Fruit fly (Drosophila melanogaster) whole organism, embryonic: Measurements from ENCODE around the gene CG8993.

Experiments
- Ada2b ChIP-seq: fragments of 200-800 bp; sonication (Bioruptor generic); IDR thresholded peaks from 2 replicates; pipeline ENCODE4 v1.3.6; 2022; ENCODE audit warnings: missing biosample characterization, missing genetic modification characterization
- Awh ChIP-seq: fragments of 200-800 bp; sonication (Bioruptor generic); IDR thresholded peaks from 2 replicates; pipeline ENCODE4, ENCODE4 v1.3.6; 2022; ENCODE audit warnings: missing biosample characterization, missing genetic modification characterization
- Bdp1 ChIP-seq: fragments of 200-800 bp; sonication (Bioruptor generic); optimal IDR thresholded peaks from 3 replicates; lab custom pipeline; 2016; ENCODE audit warnings: missing biosample characterization, missing genetic modification characterization
- CG11695 ChIP-seq: fragments of 200-800 bp; sonication (Bioruptor generic); IDR thresholded peaks from 3 replicates; pipeline ENCODE4 v1.3.6; 2022; ENCODE audit warnings: missing biosample characterization, missing genetic modification characterization
- CG12219 ChIP-seq: fragments of 200-800 bp; sonication (Bioruptor generic); optimal IDR thresholded peaks from 3 replicates; lab custom pipeline; 2018; ENCODE audit warnings: missing biosample characterization, mild to moderate bottlenecking, missing genetic modification characterization
- CG12659 ChIP-seq: fragments of 200-800 bp; sonication (Bioruptor generic); optimal IDR thresholded peaks from 3 replicates; lab custom pipeline; 2017; ENCODE audit warnings: mild to moderate bottlenecking, missing biosample characterization, missing genetic modification reagents, missing genetic modification characterization
- CG14667 ChIP-seq: fragments of 200-800 bp; sonication (Bioruptor generic); IDR thresholded peaks from 2 replicates; pipeline ENCODE4 v1.3.6; 2022; ENCODE audit warnings: missing biosample characterization, missing genetic modification characterization
- CG16779 ChIP-seq: fragments of 200-800 bp; sonication (Bioruptor generic); IDR thresholded peaks from 2 replicates; pipeline ENCODE4 v1.3.6; 2022; ENCODE audit warnings: missing biosample characterization, missing genetic modification characterization
- CG17328 ChIP-seq: fragments of 200-800 bp; sonication (Bioruptor generic); IDR thresholded peaks from 2 replicates; pipeline ENCODE4 v1.3.6; 2022; ENCODE audit warnings: missing biosample characterization, missing genetic modification characterization
- CG30403 ChIP-seq: fragments of 200-800 bp; sonication (Bioruptor generic); optimal IDR thresholded peaks from 3 replicates; lab custom pipeline; 2016; ENCODE audit warnings: missing biosample characterization, missing genetic modification characterization
- CG3726 ChIP-seq: fragments of 200-800 bp; sonication (Bioruptor generic); IDR thresholded peaks from 3 replicates; pipeline ENCODE4, ENCODE4 v1.3.6; 2022; ENCODE audit warnings: missing biosample characterization, missing genetic modification characterization
- CG4404 ChIP-seq: fragments of 200-800 bp; sonication (Bioruptor generic); IDR thresholded peaks from 2 replicates; pipeline ENCODE4 v1.3.6; 2022; ENCODE audit warnings: missing biosample characterization, missing genetic modification characterization
- CG4730 ChIP-seq: fragments of 200-800 bp; sonication (Bioruptor generic); IDR thresholded peaks from 2 replicates; pipeline ENCODE4 v1.3.6; 2022; ENCODE audit warnings: missing biosample characterization, missing genetic modification characterization
- CG9727 ChIP-seq: fragments of 200-800 bp; sonication (Bioruptor generic); optimal IDR thresholded peaks from 3 replicates; lab custom pipeline; 2017; ENCODE audit warnings: missing biosample characterization, mild to moderate bottlenecking, missing genetic modification characterization
- Dfd ChIP-seq, 2 experiments: fragments of >200 bp; optimal IDR thresholded peaks; 2 replicates each; lab custom pipeline; 2017; ENCODE audit warnings: missing biosample characterization in 2 of 2, missing genetic modification characterization in 2 of 2
- Doc3 ChIP-seq: fragments of 200-800 bp; sonication (Bioruptor generic); IDR thresholded peaks from 3 replicates; pipeline ENCODE4 v1.3.6; 2022; ENCODE audit warnings: missing biosample characterization, missing genetic modification characterization; ENCODE audit not compliant: partially characterized antibody
- Eip74EF ChIP-seq, 2 experiments: fragments of 200-800 bp in 1 of 2; fragments of >200 bp in 1 of 2; sonication (Bioruptor generic) in 1 of 2; optimal IDR thresholded peaks; 2 replicates each; lab custom pipeline; 2017 to 2019; ENCODE audit warnings: missing biosample characterization in 2 of 2, missing genetic modification characterization in 2 of 2, mild to moderate bottlenecking in 1 of 2, moderate library complexity in 1 of 2
- Ets97D ChIP-seq: fragments of 200-800 bp; sonication (Bioruptor generic); optimal IDR thresholded peaks from 3 replicates; lab custom pipeline; 2016; ENCODE audit warnings: missing biosample characterization, missing genetic modification characterization
- Fer1 ChIP-seq: fragments of 200-800 bp; sonication (Bioruptor generic); optimal IDR thresholded peaks from 2 replicates; lab custom pipeline; 2017; ENCODE audit warnings: missing biosample characterization, mild to moderate bottlenecking, missing genetic modification characterization
- NfI ChIP-seq: fragments of 200-800 bp; sonication (Bioruptor generic); optimal IDR thresholded peaks from 3 replicates; lab custom pipeline; 2018; ENCODE audit warnings: missing biosample characterization, mild to moderate bottlenecking, missing genetic modification characterization, moderate library complexity
- Oaz ChIP-seq: fragments of 200-800 bp; sonication (Bioruptor generic); IDR thresholded peaks from 2 replicates; pipeline ENCODE4 v1.3.6; 2022; ENCODE audit warnings: missing biosample characterization, missing genetic modification characterization
- Ptx1 ChIP-seq: fragments of 200-800 bp; sonication (Bioruptor generic); IDR thresholded peaks from 2 replicates; pipeline ENCODE4 v1.3.6; 2022; ENCODE audit warnings: missing biosample characterization, missing genetic modification characterization
- Rfx ChIP-seq: fragments of 200-800 bp; sonication (Bioruptor generic); IDR thresholded peaks from 2 replicates; pipeline ENCODE4 v1.3.6; 2022; ENCODE audit warnings: missing biosample characterization, missing genetic modification characterization
- Taf1 ChIP-seq: fragments of 200-800 bp; sonication (Bioruptor generic); IDR thresholded peaks from 2 replicates; pipeline ENCODE4 v1.3.6; 2022; ENCODE audit warnings: missing biosample characterization, missing genetic modification characterization
- Xbp1 ChIP-seq: fragments of 200-800 bp; sonication (Bioruptor generic); optimal IDR thresholded peaks from 3 replicates; lab custom pipeline; 2016; ENCODE audit warnings: missing biosample characterization, mild to moderate bottlenecking, missing genetic modification characterization
- YL-1 ChIP-seq: fragments of 200-800 bp; sonication (Bioruptor generic); optimal IDR thresholded peaks from 3 replicates; lab custom pipeline; 2017; ENCODE audit warnings: missing biosample characterization, mild to moderate bottlenecking, missing genetic modification characterization
- abd-A ChIP-seq: fragments of 200-800 bp; sonication (Bioruptor generic); optimal IDR thresholded peaks from 3 replicates; lab custom pipeline; 2019; ENCODE audit warnings: missing biosample characterization, mild to moderate bottlenecking, missing genetic modification characterization, moderate library complexity
- al ChIP-seq: fragments of 200-800 bp; sonication (Bioruptor generic); IDR thresholded peaks from 2 replicates; pipeline ENCODE4 v1.3.6; 2022; ENCODE audit warnings: missing biosample characterization, missing genetic modification characterization
- az2 ChIP-seq: fragments of 200-800 bp; sonication (Bioruptor generic); optimal IDR thresholded peaks from 3 replicates; lab custom pipeline; 2016; ENCODE audit warnings: missing biosample characterization, missing genetic modification characterization
- bowl ChIP-seq: fragments of 200-800 bp; sonication (Bioruptor generic); IDR thresholded peaks from 2 replicates; pipeline ENCODE4 v1.3.6; 2022; ENCODE audit warnings: missing biosample characterization, missing genetic modification characterization
- corto ChIP-seq: fragments of 200-800 bp; sonication (Bioruptor generic); optimal IDR thresholded peaks from 2 replicates; lab custom pipeline; 2016; ENCODE audit warnings: missing biosample characterization, mild to moderate bottlenecking, missing genetic modification characterization, moderate library complexity
- dan ChIP-seq: fragments of 200-800 bp; sonication (Bioruptor generic); IDR thresholded peaks from 2 replicates; pipeline ENCODE4 v1.3.6; 2022; ENCODE audit warnings: missing biosample characterization, missing genetic modification characterization
- dpn ChIP-seq, 2 experiments: fragments of 200-800 bp; sonication (Bioruptor generic); optimal IDR thresholded peaks; 3 replicates each; lab custom pipeline; 2016; ENCODE audit warnings: missing biosample characterization in 2 of 2, missing genetic modification characterization in 2 of 2
- gsb ChIP-seq: fragments of 200-800 bp; sonication (Bioruptor generic); IDR thresholded peaks from 2 replicates; pipeline ENCODE4 v1.3.6; 2022; ENCODE audit warnings: missing biosample characterization, missing genetic modification characterization
- kah ChIP-seq: fragments of 200-800 bp; sonication (Bioruptor generic); optimal IDR thresholded peaks from 2 replicates; lab custom pipeline; 2018; ENCODE audit warnings: missing biosample characterization, mild to moderate bottlenecking, missing genetic modification characterization
- klu ChIP-seq: fragments of 200-800 bp; sonication (Bioruptor generic); IDR thresholded peaks from 2 replicates; pipeline ENCODE4 v1.3.6; 2022; ENCODE audit warnings: missing biosample characterization, missing genetic modification characterization
- kni ChIP-seq: fragments of 200-800 bp; sonication (Bioruptor generic); optimal IDR thresholded peaks from 3 replicates; lab custom pipeline; 2017; ENCODE audit warnings: mild to moderate bottlenecking, missing biosample characterization, missing genetic modification reagents, missing genetic modification characterization
- lilli ChIP-seq: fragments of 200-800 bp; sonication (Bioruptor generic); optimal IDR thresholded peaks from 3 replicates; lab custom pipeline; 2016; ENCODE audit warnings: missing biosample characterization, missing genetic modification characterization
- nau ChIP-seq: fragments of 200-800 bp; sonication (Bioruptor generic); optimal IDR thresholded peaks from 3 replicates; lab custom pipeline; 2017; ENCODE audit warnings: missing biosample characterization, mild to moderate bottlenecking, missing genetic modification characterization, missing genetic modification reagents
- pfk ChIP-seq: fragments of 200-800 bp; sonication (Bioruptor generic); optimal IDR thresholded peaks from 2 replicates; lab custom pipeline; 2018; ENCODE audit warnings: missing biosample characterization, mild to moderate bottlenecking, missing genetic modification characterization, moderate library complexity
- pum ChIP-seq: fragments of 200-800 bp; sonication (Bioruptor generic); optimal IDR thresholded peaks from 2 replicates; lab custom pipeline; 2016; ENCODE audit warnings: missing biosample characterization, missing genetic modification characterization
- repo ChIP-seq: fragments of 200-800 bp; sonication (Bioruptor generic); optimal IDR thresholded peaks from 2 replicates; lab custom pipeline; 2016; ENCODE audit warnings: missing biosample characterization, missing genetic modification characterization
- seq ChIP-seq: fragments of 200-800 bp; sonication (Bioruptor generic); IDR thresholded peaks from 2 replicates; pipeline ENCODE4 v1.3.6; 2022; ENCODE audit warnings: missing biosample characterization, missing genetic modification characterization
- sna ChIP-seq: fragments of 200-800 bp; sonication (Bioruptor generic); IDR thresholded peaks from 2 replicates; pipeline ENCODE4 v1.3.6; 2022; ENCODE audit warnings: missing biosample characterization, missing genetic modification characterization; ENCODE audit not compliant: partially characterized antibody
- so ChIP-seq: fragments of 200-800 bp; sonication (Bioruptor generic); IDR thresholded peaks from 3 replicates; pipeline ENCODE4 v1.3.6; 2022; ENCODE audit warnings: missing biosample characterization, missing genetic modification characterization
- stwl ChIP-seq: fragments of 200-800 bp; sonication (Bioruptor generic); optimal IDR thresholded peaks from 3 replicates; lab custom pipeline; 2018; ENCODE audit warnings: missing biosample characterization, mild to moderate bottlenecking, missing genetic modification characterization, moderate library complexity
- tin ChIP-seq: fragments of 200-800 bp; sonication (Bioruptor generic); optimal IDR thresholded peaks from 3 replicates; lab custom pipeline; 2016; ENCODE audit warnings: missing biosample characterization, missing genetic modification characterization
- toy ChIP-seq: fragments of 200-800 bp; sonication (Bioruptor generic); IDR thresholded peaks from 2 replicates; pipeline ENCODE4 v1.3.6; 2022; ENCODE audit warnings: missing biosample characterization, missing genetic modification characterization
- zfh1 ChIP-seq: fragments of 200-800 bp; sonication (Bioruptor generic); IDR thresholded peaks from 3 replicates; pipeline ENCODE4 v1.3.6; 2022; ENCODE audit warnings: missing biosample characterization, missing genetic modification characterization

CG8993 gene

DNA sequence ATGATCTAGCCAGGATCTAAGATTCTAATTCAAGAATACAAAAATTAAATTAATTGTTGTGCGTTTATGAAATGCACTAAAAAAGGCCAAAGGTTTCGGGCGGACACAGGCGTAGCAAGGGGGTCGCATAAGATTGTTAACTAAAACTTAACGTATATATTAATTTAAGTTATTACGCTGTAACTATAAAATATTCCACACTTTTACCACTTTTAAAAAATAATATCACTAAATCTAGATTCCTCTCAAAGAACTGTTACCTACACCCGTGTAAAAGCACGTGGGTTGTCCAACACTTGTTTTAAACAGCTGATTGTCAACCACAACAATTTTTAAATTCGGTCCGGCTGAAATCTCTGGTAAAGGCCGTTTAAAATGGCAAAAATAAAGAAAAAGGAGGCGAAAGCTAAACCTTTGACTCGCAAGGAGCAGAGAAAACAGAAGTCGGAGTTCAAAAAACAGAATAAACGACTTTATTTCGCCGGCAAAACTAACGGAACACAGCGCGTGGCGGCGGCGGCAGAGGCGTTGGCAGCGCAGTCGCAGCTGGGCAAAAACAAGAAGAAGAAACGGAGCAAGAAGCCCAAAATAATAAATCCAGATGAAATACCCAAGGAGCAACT, 1.5 kb downstream of the CG8993 start, which contains the start of the genes mRpL23 and CG9004 (continued):
- peak; percentile 95 for TF ChIP-seq corto (GFP tag; lab: Kevin White, UChicago)
- TF ChIP-seq lilli (GFP tag; lab: Kevin White, UChicago): peak; percentile 100
- TF ChIP-seq Dfd (GFP tag; optimal IDR thresholded peaks at IDR 0.05; lab: Kevin White, UChicago): peak in 1 of 2 experiments; percentile 78
- TF ChIP-seq zfh1 (GFP tag; lab: Robert Waterston, UW): peak; percentile 100
- peak; percentile 98 for TF ChIP-seq dan (GFP tag; lab: Robert Waterston, UW)
- TF ChIP-seq repo (GFP tag; lab: Kevin White, UChicago): peak; percentile 98
- TF ChIP-seq toy (GFP tag; lab: Robert Waterston, UW): peak; percentile 99
- TF ChIP-seq YL-1: peak; percentile 98
- peak; percentile 88 for TF ChIP-seq stwl (tag; lab: Kevin White, UChicago)
- peak; percentile 99 for TF ChIP-seq klu (GFP tag; lab: Robert Waterston, UW)
- peak; percentile 99 for TF ChIP-seq CG3726
- TF ChIP-seq sna (GFP tag; lab: Robert Waterston, UW): peak; percentile 30; the same call in 1 of the 2 replicates
- TF ChIP-seq gsb (GFP tag; lab: Robert Waterston, UW): peak; percentile 99

DNA sequence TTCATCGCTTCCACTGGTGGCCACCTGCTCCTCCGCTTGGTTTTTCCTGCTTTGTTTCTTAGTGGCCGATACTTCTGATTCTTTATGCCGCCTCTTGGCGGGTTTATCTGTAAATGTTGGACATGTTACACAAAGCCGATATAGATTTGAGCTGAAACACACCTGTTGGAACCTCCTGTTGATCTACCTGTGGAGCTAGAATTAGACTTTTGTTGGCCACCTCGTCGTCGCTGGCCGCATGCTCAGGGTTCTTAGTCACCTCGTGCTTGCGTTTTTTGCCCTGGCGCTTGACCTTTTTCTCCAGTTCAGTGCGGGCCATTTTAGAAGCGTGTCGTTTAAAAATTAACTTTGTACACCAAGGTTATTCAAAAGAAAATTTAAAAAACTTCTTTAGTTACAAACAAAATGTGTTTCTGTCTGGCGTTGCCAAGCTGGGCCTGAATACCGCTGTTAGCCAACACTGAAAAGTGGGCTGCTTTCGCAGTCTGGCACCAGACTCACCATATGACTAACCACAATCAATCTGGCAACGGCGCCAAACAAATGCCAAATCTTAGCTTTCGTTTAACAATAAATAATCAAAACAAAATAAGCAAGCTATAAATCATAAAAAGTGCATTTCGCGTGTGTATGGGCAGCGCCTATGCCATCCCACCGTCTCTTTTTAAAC, 5.2 kb downstream of the CG8993 start, which contains the start of the genes CG15877 and Svil:
TSS of gene CG15877 (minus strand) at position 443 of the 670 bp plus-strand sequence.
TSS of gene Svil (plus strand) at position 542 of the 670 bp plus-strand sequence.
- TF ChIP-seq tin (GFP tag; lab: Kevin White, UChicago) (no peak), nau (no peak), Taf1 (no peak), CG12219 (GFP tag; lab: Kevin White, UChicago) (no peak), so (GFP tag; lab: Robert Waterston, UW) (0 out of 3 replicates have a peak, but pooled peaks have one; percentile 25), Ptx1 (GFP tag; lab: Robert Waterston, UW) (no peak), CG16779 (no peak), CG4730 (GFP tag; lab: Robert Waterston, UW) (no peak), bowl (GFP tag; lab: Robert Waterston, UW) (no peak), CG11695 (GFP tag; lab: Robert Waterston, UW) (peak; percentile 17; the same call in 1 of the 3 replicates), Ets97D (GFP tag; lab: Kevin White, UChicago) (peak; percentile 56), Awh (GFP tag; lab: Robert Waterston, UW) (no peak), NfI (GFP tag; lab: Kevin White, UChicago) (no peak), Doc3 (GFP tag; lab: Robert Waterston, UW) (0 out of 3 replicates have a peak, but pooled peaks have one; percentile 30), az2 (GFP tag; lab: Kevin White, UChicago) (no peak), abd-A (tag; lab: Kevin White, UChicago) (no peak), CG30403 (no peak), Rfx (GFP tag; lab: Robert Waterston, UW) (peak; percentile 63), kah (GFP tag; lab: Kevin White, UChicago) (peak; percentile 4), kni (no peak), CG12659 (GFP tag; lab: Kevin White, UChicago) (peak; percentile 36), Fer1 (peak; percentile 4), seq (no peak), CG4404 (GFP tag; lab: Robert Waterston, UW) (no peak), Ada2b (GFP tag; lab: Robert Waterston, UW) (no peak), CG9727 (no peak), al (no peak), Xbp1 (GFP tag; lab: Kevin White, UChicago) (no peak), pfk (GFP tag; lab: Kevin White, UChicago) (no peak), dpn (GFP tag; optimal IDR thresholded peaks at IDR 0.05; lab: Kevin White, UChicago) (peak in 1 of 2 experiments; percentile 36), Bdp1 (GFP tag; lab: Kevin White, UChicago) (no peak), CG14667 (GFP tag; lab: Robert Waterston, UW) (no peak), pum (GFP tag; lab: Kevin White, UChicago) (no peak), CG17328 (no peak), Oaz (GFP tag; lab: Robert Waterston, UW) (no peak), Eip74EF (GFP tag; optimal IDR thresholded peaks at IDR 0.05; lab: Kevin White, UChicago) (no peak)
